Worm (Caenorhabditis elegans) whole organism, young adult: ENCODE measurements around the gene ets-10.

Experiments
- B0035.1 ChIP-seq: sonication (generic microtip); optimal IDR thresholded peaks from 2 replicates; lab custom pipeline; 2016; ENCODE audit warnings: missing genetic modification characterization, mild to moderate bottlenecking, missing compliant biosample characterization, missing genotype, missing genetic modification reagents
- C17E4.6 ChIP-seq: fragments of 200-800 bp; sonication (Bioruptor generic); IDR thresholded peaks from 2 replicates; pipeline ENCODE4 v1.3.6; 2022; ENCODE audit warnings: missing genetic modification reagents, missing genetic modification characterization, missing compliant biosample characterization
- D2030.7 ChIP-seq: fragments of 200-800 bp; sonication (Bioruptor generic); IDR thresholded peaks from 2 replicates; pipeline ENCODE4 v1.3.6; 2022; ENCODE audit warnings: missing genetic modification reagents, missing genetic modification characterization, missing compliant biosample characterization
- F23B12.7 ChIP-seq: sonication (generic microtip); optimal IDR thresholded peaks from 2 replicates; lab custom pipeline; 2017; ENCODE audit warnings: missing genetic modification characterization, mild to moderate bottlenecking, missing compliant biosample characterization, antibody characterized with exemption, moderate library complexity; ENCODE audit not compliant: insufficient read depth
- F37B4.10 ChIP-seq: fragments of 200-800 bp; sonication (Bioruptor generic); IDR thresholded peaks from 2 replicates; pipeline ENCODE4 v1.3.6; 2022; ENCODE audit warnings: missing genetic modification characterization, missing compliant biosample characterization
- Y67H2A.10 ChIP-seq: fragments of 200-800 bp; sonication (Bioruptor generic); conservative IDR thresholded peaks from 2 replicates; pipeline ENCODE4 v1.3.6; 2022; ENCODE audit warnings: missing genetic modification reagents, missing genetic modification characterization, missing compliant biosample characterization
- akir-1 ChIP-seq: fragments of 200-800 bp; sonication (Bioruptor generic); optimal IDR thresholded peaks from 2 replicates; lab custom pipeline; 2018; ENCODE audit warnings: mild to moderate bottlenecking, missing genetic modification characterization, moderate library complexity, missing compliant biosample characterization
- ama-1 ChIP-seq, 3 experiments: fragments of 150-350 bp in 1 of 3; sonication (generic microtip) in 2 of 3; optimal IDR thresholded peaks; 2 replicates each; lab custom pipeline; 2014 to 2018; ENCODE audit warnings: missing biosample characterization in 2 of 3, missing genetic modification characterization in 2 of 3, missing genetic modification reagents in 2 of 3
- aptf-3 ChIP-seq: fragments of 200-800 bp; sonication (Bioruptor generic); IDR thresholded peaks from 2 replicates; pipeline ENCODE4 v1.3.6; 2022; ENCODE audit warnings: missing genetic modification characterization, missing compliant biosample characterization
- atf-7 ChIP-seq: sonication (generic microtip); optimal IDR thresholded peaks from 2 replicates; lab custom pipeline; 2017; ENCODE audit warnings: mild to moderate bottlenecking, missing genetic modification characterization, missing compliant biosample characterization
- athp-1 ChIP-seq: sonication (generic microtip); optimal IDR thresholded peaks from 2 replicates; lab custom pipeline; 2017; ENCODE audit warnings: mild to moderate bottlenecking, missing genetic modification characterization, missing compliant biosample characterization
- attf-6 ChIP-seq: fragments of 200-800 bp; sonication (Bioruptor generic); IDR thresholded peaks from 2 replicates; pipeline ENCODE4 v1.3.6; 2022; ENCODE audit warnings: missing genetic modification reagents, missing genetic modification characterization, missing compliant biosample characterization
- bed-1 ChIP-seq: fragments of 200-800 bp; sonication (Bioruptor generic); IDR thresholded peaks from 2 replicates; pipeline ENCODE4 v1.3.6; 2022; ENCODE audit warnings: missing genetic modification reagents, missing genetic modification characterization, missing compliant biosample characterization
- ccch-3 ChIP-seq: fragments of 200-800 bp; sonication (Bioruptor generic); optimal IDR thresholded peaks from 2 replicates; lab custom pipeline; 2018; ENCODE audit warnings: mild to moderate bottlenecking, missing genetic modification characterization, missing compliant biosample characterization
- cebp-1 ChIP-seq, 2 experiments: fragments of 200-800 bp in 1 of 2; sonication (Bioruptor generic) in 1 of 2; sonication (generic microtip) in 1 of 2; IDR thresholded peaks in 1 of 2; optimal IDR thresholded peaks in 1 of 2; 2 replicates each; pipeline versions ENCODE4 v1.3.6 to Lab custom; 2017 to 2022; ENCODE audit warnings: missing compliant biosample characterization in 2 of 2, missing genetic modification characterization in 2 of 2, mild to moderate bottlenecking in 1 of 2, missing genetic modification reagents in 1 of 2, moderate library complexity in 1 of 2
- ceh-27 ChIP-seq: fragments of 200-800 bp; sonication (Bioruptor generic); optimal IDR thresholded peaks from 2 replicates; lab custom pipeline; 2018; ENCODE audit warnings: mild to moderate bottlenecking, missing genetic modification characterization, moderate library complexity, missing compliant biosample characterization
- ceh-79 ChIP-seq: sonication (generic microtip); optimal IDR thresholded peaks from 2 replicates; lab custom pipeline; 2017; ENCODE audit warnings: mild to moderate bottlenecking, missing genetic modification characterization, missing compliant biosample characterization
- chd-7 ChIP-seq: sonication (generic microtip); optimal IDR thresholded peaks from 2 replicates; lab custom pipeline; 2016; ENCODE audit warnings: mild to moderate bottlenecking, missing genetic modification characterization, moderate library complexity, missing compliant biosample characterization
- egl-44 ChIP-seq: fragments of 200-800 bp; sonication (Bioruptor generic); IDR thresholded peaks from 2 replicates; pipeline ENCODE4 v1.3.6; 2022; ENCODE audit warnings: missing genetic modification reagents, missing genetic modification characterization, missing compliant biosample characterization
- ekl-4 ChIP-seq: fragments of 200-800 bp; sonication (Bioruptor generic); IDR thresholded peaks from 2 replicates; pipeline ENCODE4 v1.3.6; 2022; ENCODE audit warnings: missing genetic modification reagents, missing genetic modification characterization, missing compliant biosample characterization
- ets-4 ChIP-seq: fragments of 200-800 bp; sonication (Bioruptor generic); optimal IDR thresholded peaks from 2 replicates; lab custom pipeline; 2018; ENCODE audit warnings: mild to moderate bottlenecking, missing genetic modification characterization, missing compliant biosample characterization
- him-1 ChIP-seq: sonication (generic microtip); optimal IDR thresholded peaks from 2 replicates; lab custom pipeline; 2016; ENCODE audit warnings: missing genotype, missing genetic modification reagents, missing genetic modification characterization, missing compliant biosample characterization
- hlh-26 ChIP-seq: fragments of 200-800 bp; sonication (Bioruptor generic); conservative IDR thresholded peaks from 2 replicates; pipeline ENCODE4 v1.3.6; 2022; ENCODE audit warnings: missing genetic modification reagents, missing genetic modification characterization, missing compliant biosample characterization
- lag-1 ChIP-seq: fragments of 200-800 bp; sonication (Bioruptor generic); IDR thresholded peaks from 2 replicates; pipeline ENCODE4 v1.3.6; 2022; ENCODE audit warnings: missing genetic modification reagents, missing genetic modification characterization, missing compliant biosample characterization
- let-607 ChIP-seq, 2 experiments: fragments of 200-800 bp in 1 of 2; sonication (Bioruptor generic) in 1 of 2; sonication (generic microtip) in 1 of 2; optimal IDR thresholded peaks; 2 replicates each; lab custom pipeline; 2016 to 2018; ENCODE audit warnings: mild to moderate bottlenecking in 2 of 2, missing compliant biosample characterization in 2 of 2, missing genetic modification characterization in 2 of 2, moderate library complexity in 2 of 2, missing genotype in 1 of 2
- lin-26 ChIP-seq: fragments of 200-800 bp; sonication (Bioruptor generic); IDR thresholded peaks from 2 replicates; pipeline ENCODE4 v1.3.6; 2022; ENCODE audit warnings: missing genetic modification reagents, missing genetic modification characterization, missing compliant biosample characterization
- lin-40 ChIP-seq: sonication (generic microtip); optimal IDR thresholded peaks from 2 replicates; lab custom pipeline; 2016; ENCODE audit warnings: missing genetic modification characterization, mild to moderate bottlenecking, missing compliant biosample characterization, missing genotype, missing genetic modification reagents
- madf-10 ChIP-seq: sonication (generic microtip); optimal IDR thresholded peaks from 2 replicates; lab custom pipeline; 2016; ENCODE audit warnings: mild to moderate bottlenecking, missing genetic modification characterization, missing compliant biosample characterization
- nfya-1 ChIP-seq: sonication (generic microtip); optimal IDR thresholded peaks from 2 replicates; lab custom pipeline; 2017; ENCODE audit warnings: antibody characterized with exemption, missing compliant biosample characterization, missing genetic modification characterization, borderline replicate concordance; ENCODE audit not compliant: insufficient read depth
- nfyb-1 ChIP-seq: fragments of 200-800 bp; sonication (Bioruptor generic); IDR thresholded peaks from 2 replicates; pipeline ENCODE4 v1.3.6; 2022; ENCODE audit warnings: missing genetic modification reagents, missing genetic modification characterization, missing compliant biosample characterization
- nhr-80 ChIP-seq: sonication (generic microtip); optimal IDR thresholded peaks from 2 replicates; lab custom pipeline; 2016; ENCODE audit warnings: missing genetic modification characterization, missing compliant biosample characterization
- rec-8 ChIP-seq, 2 experiments: sonication (generic microtip); optimal IDR thresholded peaks; 2 replicates each; lab custom pipeline; 2016; ENCODE audit warnings: mild to moderate bottlenecking in 2 of 2, missing genetic modification characterization in 2 of 2, missing genetic modification reagents in 2 of 2, missing genotype in 2 of 2, missing biosample characterization in 1 of 2, missing compliant biosample characterization in 1 of 2, moderate library complexity in 1 of 2
- rpc-1 ChIP-seq, 2 experiments: fragments of 150-350 bp in 1 of 2; sonication (generic microtip) in 1 of 2; optimal IDR thresholded peaks; 2 replicates each; lab custom pipeline; 2014 to 2018; ENCODE audit warnings: missing biosample characterization in 1 of 2, missing genetic modification characterization in 1 of 2, missing genetic modification reagents in 1 of 2, missing genotype in 1 of 2
- sea-2 ChIP-seq: fragments of 200-800 bp; sonication (Bioruptor generic); IDR thresholded peaks from 2 replicates; pipeline ENCODE4 v1.3.6; 2022; ENCODE audit warnings: missing genetic modification characterization, missing compliant biosample characterization
- snpc-1.1 ChIP-seq: sonication (generic microtip); optimal IDR thresholded peaks from 2 replicates; lab custom pipeline; 2017; ENCODE audit warnings: missing genetic modification characterization, mild to moderate bottlenecking, missing compliant biosample characterization, antibody characterized with exemption, moderate library complexity, missing genotype, missing genetic modification reagents; ENCODE audit not compliant: insufficient read depth
- snpc-3.4 ChIP-seq: sonication (generic microtip); optimal IDR thresholded peaks from 2 replicates; lab custom pipeline; 2017; ENCODE audit warnings: missing genetic modification characterization, mild to moderate bottlenecking, missing compliant biosample characterization, antibody characterized with exemption, moderate library complexity, missing genotype, missing genetic modification reagents
- sptf-2 ChIP-seq: fragments of 200-800 bp; sonication (Bioruptor generic); optimal IDR thresholded peaks from 2 replicates; lab custom pipeline; 2018; ENCODE audit warnings: mild to moderate bottlenecking, missing genetic modification characterization, missing compliant biosample characterization
- tbp1 ChIP-seq: fragments of 200-800 bp; sonication (Bioruptor generic); optimal IDR thresholded peaks from 2 replicates; lab custom pipeline; 2018; ENCODE audit warnings: mild to moderate bottlenecking, missing genetic modification characterization, missing compliant biosample characterization
- unc-62 ChIP-seq: fragments of 150-350 bp; optimal IDR thresholded peaks from 2 replicates; lab custom pipeline; 2014; ENCODE audit warnings: missing biosample characterization, missing genetic modification reagents, missing genetic modification characterization
- xnd-1 ChIP-seq: sonication (generic microtip); optimal IDR thresholded peaks from 2 replicates; lab custom pipeline; 2016; ENCODE audit warnings: missing genotype, missing genetic modification reagents, missing genetic modification characterization, missing compliant biosample characterization
- zfh-2 ChIP-seq: fragments of 200-800 bp; sonication (Bioruptor generic); conservative IDR thresholded peaks from 2 replicates; pipeline ENCODE4 v1.3.6; 2022; ENCODE audit warnings: missing genetic modification reagents, missing genetic modification characterization, missing compliant biosample characterization
- ztf-18 ChIP-seq: sonication (generic microtip); optimal IDR thresholded peaks from 2 replicates; lab custom pipeline; 2016; ENCODE audit warnings: missing genotype, mild to moderate bottlenecking, missing genetic modification characterization, missing compliant biosample characterization
- ztf-26 ChIP-seq: sonication (generic microtip); optimal IDR thresholded peaks from 2 replicates; lab custom pipeline; 2017; ENCODE audit warnings: missing genetic modification characterization, missing compliant biosample characterization

Gene ets-10

ce11 chrX:4245124-4245523 lies 38.9 kb upstream of the ets-10 start:
- peak; percentile 49 for TF ChIP-seq atf-7
- peak; percentile 87 for TF ChIP-seq nhr-80 (tag; lab: Kevin White, UChicago)
- TF ChIP-seq snpc-3.4 (tag; lab: Kevin White, UChicago): no peak
- TF ChIP-seq B0035.1 (tag; lab: Kevin White, UChicago): no peak
- 0 out of 2 replicates have a peak, but pooled peaks have one; percentile 16 for TF ChIP-seq cebp-1 (GFP tag; IDR thresholded peaks at IDR 0.05; lab: Robert Waterston, UW)
- peak; percentile 41 for TF ChIP-seq cebp-1 (tag; optimal IDR thresholded peaks at IDR 0.05; lab: Kevin White, UChicago)
- peak in 1 of 2 experiments; percentile 56 for TF ChIP-seq let-607 (tag; optimal IDR thresholded peaks at IDR 0.05; lab: Kevin White, UChicago)
- TF ChIP-seq ztf-18 (tag; lab: Kevin White, UChicago): no peak
- TF ChIP-seq nfyb-1 (GFP tag; lab: Robert Waterston, UW): 0 out of 2 replicates have a peak, but pooled peaks have one; percentile 15
- TF ChIP-seq lin-26 (GFP tag; lab: Robert Waterston, UW): peak; percentile 33; the same call in 1 of the 2 replicates
- peak; percentile 8 for TF ChIP-seq unc-62 (GFP tag; lab: Kevin White, UChicago)
- TF ChIP-seq chd-7 (tag; lab: Kevin White, UChicago): peak; percentile 1
- TF ChIP-seq, all 124 proteins: peak for 8

ce11 chrX:4246237-4246697 lies 37.7 kb upstream of the ets-10 start:
- TF ChIP-seq tbp1 (GFP tag; lab: Kevin White, UChicago): peak; percentile 49
- no peak for TF ChIP-seq ceh-27 (GFP tag; lab: Kevin White, UChicago)
- TF ChIP-seq lin-40: peak; percentile 40
- no peak for TF ChIP-seq rpc-1 (optimal IDR thresholded peaks at IDR 0.05; lab: Kevin White, UChicago)
- TF ChIP-seq rpc-1 (tag; optimal IDR thresholded peaks at IDR 0.05; lab: Kevin White, UChicago): no peak
- no peak for TF ChIP-seq D2030.7 (GFP tag; lab: Robert Waterston, UW)
- no peak for TF ChIP-seq attf-6 (GFP tag; lab: Robert Waterston, UW)
- TF ChIP-seq akir-1: no peak
- TF ChIP-seq xnd-1 (tag; lab: Kevin White, UChicago): no peak
- no peak for TF ChIP-seq ceh-79 (tag; lab: Kevin White, UChicago)
- 0 out of 2 replicates have a peak, but pooled peaks have one; percentile 12 for TF ChIP-seq lin-26 (GFP tag; lab: Robert Waterston, UW)
- no peak for TF ChIP-seq egl-44 (GFP tag; lab: Robert Waterston, UW)
- no peak for TF ChIP-seq sptf-2 (GFP tag; lab: Kevin White, UChicago)
- no peak for TF ChIP-seq zfh-2
- no peak for TF ChIP-seq nfya-1
- TF ChIP-seq F37B4.10 (GFP tag; lab: Robert Waterston, UW): no peak
- no peak for TF ChIP-seq Y67H2A.10 (GFP tag; lab: Robert Waterston, UW)
- no peak for TF ChIP-seq cebp-1 (GFP tag; IDR thresholded peaks at IDR 0.05; lab: Robert Waterston, UW)
- TF ChIP-seq cebp-1 (tag; optimal IDR thresholded peaks at IDR 0.05; lab: Kevin White, UChicago): peak; percentile 57
- TF ChIP-seq him-1 (tag; lab: Kevin White, UChicago): no peak
- TF ChIP-seq atf-7: peak; percentile 40
- TF ChIP-seq ama-1 (optimal IDR thresholded peaks at IDR 0.05; lab: Kevin White, UChicago): peak; percentile 46
- TF ChIP-seq ama-1 (GFP tag; optimal IDR thresholded peaks at IDR 0.05; lab: Kevin White, UChicago): no peak
- TF ChIP-seq snpc-1.1 (tag; lab: Kevin White, UChicago): no peak
- TF ChIP-seq bed-1 (GFP tag; lab: Robert Waterston, UW): no peak
- no peak for TF ChIP-seq sea-2 (GFP tag; lab: Robert Waterston, UW)
- no peak for TF ChIP-seq lag-1 (GFP tag; lab: Robert Waterston, UW)
- TF ChIP-seq ztf-26 (tag; lab: Kevin White, UChicago): peak; percentile 24
- no peak for TF ChIP-seq madf-10
- TF ChIP-seq hlh-26 (GFP tag; lab: Robert Waterston, UW): no peak
- peak; percentile 46 for TF ChIP-seq chd-7 (tag; lab: Kevin White, UChicago)
- no peak for TF ChIP-seq F23B12.7 (tag; lab: Kevin White, UChicago)
- TF ChIP-seq ccch-3 (GFP tag; lab: Kevin White, UChicago): no peak
- TF ChIP-seq C17E4.6 (GFP tag; lab: Robert Waterston, UW): no peak
- no peak for TF ChIP-seq ets-4 (GFP tag; lab: Kevin White, UChicago)
- no peak for TF ChIP-seq athp-1 (tag; lab: Kevin White, UChicago)
- no peak for TF ChIP-seq aptf-3 (GFP tag; lab: Robert Waterston, UW)
- TF ChIP-seq ekl-4 (GFP tag; lab: Robert Waterston, UW): 0 out of 2 replicates have a peak, but pooled peaks have one; percentile 30
- no peak for TF ChIP-seq rec-8 (tag; optimal IDR thresholded peaks at IDR 0.05; lab: Kevin White, UChicago)
